Worm (Caenorhabditis elegans): ENCODE results near the gene H10E21.5.

DNA sequence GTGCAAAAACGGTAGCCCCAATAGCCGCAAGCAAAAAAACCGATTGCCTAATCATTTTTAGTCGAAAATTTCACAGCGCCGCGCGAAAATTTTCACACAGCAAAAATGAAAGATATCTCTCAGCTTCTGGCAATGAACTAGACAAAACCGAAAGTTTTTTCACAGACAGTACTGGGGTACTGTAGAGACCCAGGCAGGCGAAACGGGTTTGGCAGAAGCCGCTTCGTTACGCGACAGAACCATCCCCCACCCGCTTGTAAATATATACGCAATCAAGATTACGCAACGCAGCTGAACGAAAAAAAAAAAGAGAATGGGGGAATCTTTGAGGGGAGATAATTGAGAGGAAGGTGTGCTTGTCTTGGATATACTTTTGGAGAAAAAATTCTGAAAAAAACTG, 4.3 kb downstream of the H10E21.5 start, which contains the start of gene H10E21.4:
- TF ChIP-seq egl-43 (GFP tag; IDR thresholded peaks at IDR 0.05), result no peak
- no peak for TF ChIP-seq lim-7 (GFP tag; IDR thresholded peaks at IDR 0.05)
